Worm (Caenorhabditis elegans) whole organism, L1 larva: ENCODE measurements around the gene cup-15.

Experiments used
- C34B4.2 ChIP-seq: sonication (generic microtip); optimal IDR thresholded peaks from 2 replicates; lab custom pipeline; 2017; ENCODE audit warnings: mild to moderate bottlenecking, missing genetic modification characterization, missing compliant biosample characterization
- aly-2 ChIP-seq: fragments of 150-350 bp; optimal IDR thresholded peaks from 2 replicates; lab custom pipeline; 2014; ENCODE audit warnings: missing biosample characterization, missing genetic modification characterization
- ceh-82 ChIP-seq, 3 experiments: fragments of 150-350 bp in 1 of 3; sonication (generic microtip) in 2 of 3; optimal IDR thresholded peaks; 2 replicates each; lab custom pipeline; 2014 to 2017; ENCODE audit warnings: missing biosample characterization in 3 of 3, missing genetic modification characterization in 3 of 3
- efl-3 ChIP-seq: fragments of 200-800 bp; sonication (Bioruptor generic); optimal IDR thresholded peaks from 2 replicates; lab custom pipeline; 2018; ENCODE audit warnings: mild to moderate bottlenecking, missing genetic modification characterization, missing compliant biosample characterization
- lin-39 ChIP-seq: fragments of 150-350 bp; optimal IDR thresholded peaks from 2 replicates; lab custom pipeline; 2014; ENCODE audit warnings: missing biosample characterization, missing genetic modification reagents, missing genetic modification characterization
- pqm-1 ChIP-seq: sonication (generic microtip); optimal IDR thresholded peaks from 3 replicates; lab custom pipeline; 2017; ENCODE audit warnings: missing biosample characterization, missing genetic modification characterization
- snpc-4 ChIP-seq: fragments of 150-350 bp; optimal IDR thresholded peaks from 2 replicates; lab custom pipeline; 2014; ENCODE audit warnings: missing biosample characterization, missing genetic modification characterization
- sox-4 ChIP-seq: sonication (generic microtip); optimal IDR thresholded peaks from 2 replicates; lab custom pipeline; 2016; ENCODE audit warnings: missing genetic modification characterization, missing compliant biosample characterization
- unc-62 ChIP-seq: fragments of 150-350 bp; optimal IDR thresholded peaks from 2 replicates; lab custom pipeline; 2014; ENCODE audit warnings: missing biosample characterization, missing genetic modification reagents, missing genetic modification characterization
- unc-98 ChIP-seq: fragments of 200-800 bp; sonication (Bioruptor generic); IDR thresholded peaks from 2 replicates; pipeline ENCODE4 v1.3.6; 2022; ENCODE audit warnings: missing genetic modification characterization, missing compliant biosample characterization

- TF ChIP-seq C34B4.2 (tag; lab: Kevin White, UChicago) (no peak), sox-4 (tag; lab: Kevin White, UChicago) (no peak), efl-3 (GFP tag; lab: Kevin White, UChicago) (no peak), unc-98 (no peak), snpc-4 (no peak), lin-39 (tag; lab: Kevin White, UChicago) (no peak), pqm-1 (tag; lab: Kevin White, UChicago) (no peak), unc-62 (GFP tag; lab: Kevin White, UChicago) (no peak), ceh-82 (tag; optimal IDR thresholded peaks at IDR 0.05; lab: Kevin White, UChicago) (no peak), aly-2 (no peak)
These were observed 16.6 kb downstream of the cup-15 start for ce11 chrII:9369394-9369793.
